Worm (Caenorhabditis elegans): Measurements from ENCODE around the gene ugt-46.

DNA sequence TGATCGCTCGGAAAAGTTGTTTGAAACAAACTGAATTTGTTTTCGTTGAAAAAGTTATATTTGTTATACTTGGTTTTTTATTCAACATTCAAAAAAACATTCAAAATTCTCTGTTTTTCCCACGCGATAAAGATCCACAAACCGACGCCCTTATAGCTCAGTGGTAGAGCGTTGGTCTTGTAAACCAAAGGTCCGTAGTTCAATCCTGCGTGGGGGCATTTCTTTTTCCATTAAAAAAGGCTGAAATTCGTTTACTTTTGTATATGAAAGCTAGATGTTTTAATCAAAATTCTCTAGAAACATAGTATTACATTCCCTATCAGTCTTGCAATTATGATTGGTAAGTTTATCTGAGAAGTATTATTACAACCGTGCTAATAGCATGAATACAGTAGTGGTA, 42.4 kb downstream of the ugt-46 start:
- TF ChIP-seq zim-3 (tag; optimal IDR thresholded peaks at IDR 0.05) (no peak), lin-54 (GFP tag; optimal IDR thresholded peaks at IDR 0.05) (peak; percentile 20), unc-62 (GFP tag; optimal IDR thresholded peaks at IDR 0.05) (no peak)

All from whole organism, young adult.